Worm (Caenorhabditis elegans) whole organism, L4 larva: ENCODE measurements around the gene trxr-2.
A peak's percentile ranks its signal among the peaks of the same experiment; 100 is the strongest.

Source experiments
- F10B5.3 ChIP-seq: sonication (generic microtip); optimal IDR thresholded peaks from 2 replicates; lab custom pipeline; 2016; ENCODE audit warnings: mild to moderate bottlenecking, missing genetic modification characterization, missing compliant biosample characterization
- F26F4.8 ChIP-seq: fragments of 200-800 bp; sonication (Bioruptor generic); conservative IDR thresholded peaks from 2 replicates; pipeline ENCODE4 v1.3.6; 2022; ENCODE audit warnings: missing genetic modification characterization, missing compliant biosample characterization
- F44E2.7 ChIP-seq: fragments of 200-800 bp; sonication (Bioruptor generic); IDR thresholded peaks from 2 replicates; pipeline ENCODE4 v2.1.2; 2022; ENCODE audit warnings: missing genetic modification characterization, missing compliant biosample characterization
- F49E8.2 ChIP-seq: sonication (generic microtip); optimal IDR thresholded peaks from 2 replicates; lab custom pipeline; 2016; ENCODE audit warnings: missing compliant biosample characterization, mild to moderate bottlenecking, missing genetic modification characterization, borderline replicate concordance
- R02D3.7 ChIP-seq: fragments of 150-350 bp; sonication (generic microtip); optimal IDR thresholded peaks from 3 replicates; lab custom pipeline; 2014; ENCODE audit warnings: missing biosample characterization, missing genetic modification characterization
- Y105C5A.15 ChIP-seq: fragments of 200-800 bp; sonication (Bioruptor generic); IDR thresholded peaks from 2 replicates; pipeline ENCODE4 v1.3.6; 2022; ENCODE audit warnings: missing genetic modification characterization, missing compliant biosample characterization
- Y48G9A.11 ChIP-seq: fragments of 200-800 bp; sonication (Bioruptor generic); IDR thresholded peaks from 2 replicates; pipeline ENCODE4 v1.3.6; 2022; ENCODE audit warnings: missing genetic modification reagents, missing genetic modification characterization, missing compliant biosample characterization
- Y5F2A.4 ChIP-seq: fragments of 200-800 bp; sonication (Bioruptor generic); optimal IDR thresholded peaks from 2 replicates; lab custom pipeline; 2018; ENCODE audit warnings: mild to moderate bottlenecking, missing genetic modification characterization, missing compliant biosample characterization
- Y75B8A.6 ChIP-seq: fragments of 200-800 bp; sonication (Bioruptor generic); IDR thresholded peaks from 2 replicates; pipeline ENCODE4 v1.3.6; 2022; ENCODE audit warnings: missing genetic modification reagents, missing genetic modification characterization, missing compliant biosample characterization
- ama-1 ChIP-seq: fragments of 150-350 bp; optimal IDR thresholded peaks from 2 replicates; lab custom pipeline; 2014; ENCODE audit warnings: inconsistent platforms, mixed read lengths
- arid-1 ChIP-seq: fragments of 200-800 bp; sonication (Bioruptor generic); conservative IDR thresholded peaks from 2 replicates; pipeline ENCODE4 v1.3.6; 2022; ENCODE audit warnings: missing genetic modification reagents, missing genetic modification characterization, missing compliant biosample characterization
- ceh-28 ChIP-seq: fragments of 150-350 bp; optimal IDR thresholded peaks from 2 replicates; lab custom pipeline; 2014; ENCODE audit warnings: missing biosample characterization, missing genetic modification reagents, missing genetic modification characterization
- ceh-32 ChIP-seq: sonication (generic microtip); optimal IDR thresholded peaks from 2 replicates; lab custom pipeline; 2016; ENCODE audit warnings: mild to moderate bottlenecking, missing genetic modification characterization, missing compliant biosample characterization; ENCODE audit not compliant: poor library complexity
- ceh-44 ChIP-seq: fragments of 200-800 bp; sonication (Bioruptor generic); IDR thresholded peaks from 2 replicates; pipeline ENCODE4 v1.3.6; 2022; ENCODE audit warnings: missing genetic modification reagents, missing genetic modification characterization, missing compliant biosample characterization
- ceh-82 ChIP-seq: sonication (generic microtip); optimal IDR thresholded peaks from 2 replicates; lab custom pipeline; 2017; ENCODE audit warnings: missing biosample characterization, missing genetic modification characterization
- cey-2 ChIP-seq: sonication (generic microtip); optimal IDR thresholded peaks from 3 replicates; lab custom pipeline; 2017; ENCODE audit warnings: missing genetic modification characterization, mild to moderate bottlenecking, missing compliant biosample characterization, antibody characterized with exemption, borderline replicate concordance; ENCODE audit not compliant: insufficient read depth
- ctbp-1 ChIP-seq: fragments of 200-800 bp; sonication (Bioruptor generic); IDR thresholded peaks from 2 replicates; pipeline ENCODE4 v1.3.6; 2022; ENCODE audit warnings: missing genetic modification reagents, missing genetic modification characterization, missing compliant biosample characterization
- dpl-1 ChIP-seq: fragments of 150-350 bp; optimal IDR thresholded peaks from 2 replicates; lab custom pipeline; 2014; ENCODE audit warnings: missing biosample characterization, missing genetic modification reagents, missing genetic modification characterization
- dve-1 ChIP-seq: sonication (generic microtip); optimal IDR thresholded peaks from 2 replicates; lab custom pipeline; 2017; ENCODE audit warnings: antibody characterized with exemption, mild to moderate bottlenecking, missing genetic modification characterization, missing compliant biosample characterization; ENCODE audit not compliant: insufficient read depth
- hlh-11 ChIP-seq: fragments of 200-800 bp; sonication (Bioruptor generic); optimal IDR thresholded peaks from 2 replicates; lab custom pipeline; 2018; ENCODE audit warnings: mild to moderate bottlenecking, missing genetic modification characterization, missing compliant biosample characterization
- hlh-30 ChIP-seq: sonication (generic microtip); optimal IDR thresholded peaks from 2 replicates; lab custom pipeline; 2017; ENCODE audit warnings: antibody characterized with exemption, mild to moderate bottlenecking, missing genetic modification characterization, missing compliant biosample characterization; ENCODE audit not compliant: insufficient read depth
- jun-1 ChIP-seq: fragments of 150-350 bp; optimal IDR thresholded peaks from 2 replicates; lab custom pipeline; 2014; ENCODE audit warnings: missing biosample characterization, missing genetic modification reagents, missing genetic modification characterization
- lim-7 ChIP-seq: fragments of 200-800 bp; sonication (Bioruptor generic); IDR thresholded peaks from 2 replicates; pipeline ENCODE4 v1.3.6; 2022; ENCODE audit warnings: missing genetic modification characterization, missing compliant biosample characterization
- lin-1 ChIP-seq: fragments of 200-800 bp; sonication (Bioruptor generic); IDR thresholded peaks from 2 replicates; pipeline ENCODE4 v1.3.6; 2022; ENCODE audit warnings: missing genetic modification reagents, missing genetic modification characterization, missing compliant biosample characterization
- lin-13 ChIP-seq: fragments of 150-350 bp; optimal IDR thresholded peaks from 2 replicates; lab custom pipeline; 2014; ENCODE audit warnings: missing biosample characterization, missing genetic modification reagents, missing genetic modification characterization
- lin-15B ChIP-seq: fragments of 150-350 bp; sonication (generic microtip); optimal IDR thresholded peaks from 3 replicates; lab custom pipeline; 2014; ENCODE audit warnings: missing biosample characterization, missing genetic modification characterization
- lin-39 ChIP-seq: fragments of 150-350 bp; optimal IDR thresholded peaks from 2 replicates; lab custom pipeline; 2014; ENCODE audit warnings: missing biosample characterization, missing genetic modification reagents, missing genetic modification characterization
- madf-5 ChIP-seq, 2 experiments: fragments of 200-800 bp; sonication (Bioruptor generic); IDR thresholded peaks; 2 replicates each; pipeline ENCODE4 v1.3.6; 2022; ENCODE audit warnings: missing compliant biosample characterization in 2 of 2, missing genetic modification characterization in 2 of 2
- madf-9 ChIP-seq: fragments of 200-800 bp; sonication (Bioruptor generic); conservative IDR thresholded peaks from 2 replicates; pipeline ENCODE4 v1.3.6; 2022; ENCODE audit warnings: missing genetic modification reagents, missing genetic modification characterization, missing compliant biosample characterization
- mdl-1 ChIP-seq, 2 experiments: fragments of 150-350 bp in 1 of 2; sonication (generic microtip) in 1 of 2; optimal IDR thresholded peaks; 2 replicates each; lab custom pipeline; 2014 to 2017; ENCODE audit warnings: missing biosample characterization in 2 of 2, missing genetic modification characterization in 2 of 2
- mxl-3 ChIP-seq: fragments of 200-800 bp; sonication (Bioruptor generic); optimal IDR thresholded peaks from 2 replicates; lab custom pipeline; 2018; ENCODE audit warnings: mild to moderate bottlenecking, missing genetic modification characterization, missing compliant biosample characterization
- nhr-102 ChIP-seq: sonication (generic microtip); optimal IDR thresholded peaks from 2 replicates; lab custom pipeline; 2016; ENCODE audit warnings: mild to moderate bottlenecking, missing genetic modification characterization, moderate library complexity, missing compliant biosample characterization
- nhr-11 ChIP-seq: fragments of 150-350 bp; optimal IDR thresholded peaks from 2 replicates; lab custom pipeline; 2014; ENCODE audit warnings: missing biosample characterization, missing genetic modification characterization
- nhr-42 ChIP-seq: fragments of 200-800 bp; sonication (Bioruptor generic); IDR thresholded peaks from 2 replicates; pipeline ENCODE4 v1.3.6; 2022; ENCODE audit warnings: missing genetic modification characterization, missing compliant biosample characterization
- nhr-48 ChIP-seq: sonication (generic microtip); optimal IDR thresholded peaks from 2 replicates; lab custom pipeline; 2016; ENCODE audit warnings: mild to moderate bottlenecking, missing genetic modification characterization, missing compliant biosample characterization
- pqm-1 ChIP-seq: sonication (generic microtip); optimal IDR thresholded peaks from 2 replicates; lab custom pipeline; 2017; ENCODE audit warnings: missing biosample characterization, missing genetic modification characterization
- rbr-2 ChIP-seq: sonication (generic microtip); optimal IDR thresholded peaks from 2 replicates; lab custom pipeline; 2016; ENCODE audit warnings: missing genotype, missing genetic modification characterization, missing compliant biosample characterization
- saeg-2 ChIP-seq: fragments of 200-800 bp; sonication (Bioruptor generic); IDR thresholded peaks from 2 replicates; pipeline ENCODE4 v1.3.6; 2022; ENCODE audit warnings: missing genetic modification reagents, missing genetic modification characterization, missing compliant biosample characterization
- set-16 ChIP-seq: fragments of 200-800 bp; sonication (Bioruptor generic); IDR thresholded peaks from 2 replicates; pipeline ENCODE4 v1.3.6; 2022; ENCODE audit warnings: missing genetic modification reagents, missing genetic modification characterization, missing compliant biosample characterization
- skn-1 ChIP-seq: fragments of 150-350 bp; optimal IDR thresholded peaks from 2 replicates; lab custom pipeline; 2014; ENCODE audit warnings: missing biosample characterization, missing genetic modification characterization
- spr-1 ChIP-seq: sonication (generic microtip); optimal IDR thresholded peaks from 2 replicates; lab custom pipeline; 2016; ENCODE audit warnings: mild to moderate bottlenecking, missing genetic modification characterization, missing compliant biosample characterization
- spr-3 ChIP-seq: fragments of 200-800 bp; sonication (Bioruptor generic); optimal IDR thresholded peaks from 2 replicates; lab custom pipeline; 2018; ENCODE audit warnings: mild to moderate bottlenecking, missing genetic modification characterization, missing compliant biosample characterization
- tag-97 ChIP-seq: fragments of 200-800 bp; sonication (Bioruptor generic); IDR thresholded peaks from 2 replicates; pipeline ENCODE4 v1.3.6; 2022; ENCODE audit warnings: missing genetic modification characterization, missing compliant biosample characterization
- tra-1 ChIP-seq: fragments of 200-800 bp; sonication (Bioruptor generic); IDR thresholded peaks from 2 replicates; pipeline ENCODE4 v1.3.6; 2022; ENCODE audit warnings: missing genetic modification reagents, missing genetic modification characterization, missing compliant biosample characterization
- unc-39 ChIP-seq: sonication (generic microtip); optimal IDR thresholded peaks from 2 replicates; lab custom pipeline; 2017; ENCODE audit warnings: missing biosample characterization, missing genetic modification characterization
- zfp-2 ChIP-seq: sonication (generic microtip); optimal IDR thresholded peaks from 2 replicates; lab custom pipeline; 2016; ENCODE audit warnings: mild to moderate bottlenecking, missing genetic modification characterization, missing compliant biosample characterization
- zip-2 ChIP-seq: fragments of 150-350 bp; optimal IDR thresholded peaks from 2 replicates; lab custom pipeline; 2014; ENCODE audit warnings: missing biosample characterization, missing genetic modification characterization
- ztf-7 ChIP-seq: fragments of 150-350 bp; optimal IDR thresholded peaks from 2 replicates; lab custom pipeline; 2014; ENCODE audit warnings: missing biosample characterization, missing genetic modification characterization

Gene trxr-2

DNA sequence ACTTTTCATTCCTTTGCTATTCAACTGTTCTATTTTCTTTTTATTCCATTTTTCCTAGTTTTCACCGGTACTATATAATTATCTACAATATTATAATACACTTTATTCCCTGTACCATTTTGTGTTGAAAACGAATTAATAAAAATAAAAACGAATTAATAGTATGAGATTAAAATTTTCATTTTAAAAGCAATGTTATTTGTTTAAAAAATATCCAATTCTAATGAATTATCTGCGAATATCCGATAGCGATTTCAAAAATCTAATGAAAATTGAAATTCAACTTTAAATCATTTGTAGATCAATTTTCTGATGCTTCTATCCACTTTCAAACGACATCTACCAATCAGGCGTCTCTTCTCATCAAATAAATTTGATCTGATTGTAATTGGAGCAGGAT, at the start of gene trxr-2:
Gene trxr-2 (plus strand): TSS at position 301 of the 400 bp plus-strand sequence.
- TF ChIP-seq Y75B8A.6 (GFP tag; lab: Robert Waterston, UW): no peak
- no peak for TF ChIP-seq lin-39
- no peak for TF ChIP-seq lin-13 (GFP tag; lab: Kevin White, UChicago)
- TF ChIP-seq ceh-82: no peak
- no peak for TF ChIP-seq jun-1
- no peak for TF ChIP-seq madf-9 (GFP tag; lab: Robert Waterston, UW)
- TF ChIP-seq lin-15B (tag; lab: Kevin White, UChicago): no peak
- TF ChIP-seq zfp-2 (tag; lab: Kevin White, UChicago): no peak
- no peak for TF ChIP-seq madf-5 (GFP tag; IDR thresholded peaks at IDR 0.05; lab: Robert Waterston, UW)
- no peak for TF ChIP-seq lim-7 (GFP tag; lab: Robert Waterston, UW)
- no peak for TF ChIP-seq Y105C5A.15 (GFP tag; lab: Robert Waterston, UW)
- no peak for TF ChIP-seq zip-2 (tag; lab: Kevin White, UChicago)
- no peak for TF ChIP-seq Y48G9A.11 (GFP tag; lab: Robert Waterston, UW)
- no peak for TF ChIP-seq ama-1 (lab: Kevin White, UChicago)
- TF ChIP-seq, all 104 proteins: peak for 0

DNA sequence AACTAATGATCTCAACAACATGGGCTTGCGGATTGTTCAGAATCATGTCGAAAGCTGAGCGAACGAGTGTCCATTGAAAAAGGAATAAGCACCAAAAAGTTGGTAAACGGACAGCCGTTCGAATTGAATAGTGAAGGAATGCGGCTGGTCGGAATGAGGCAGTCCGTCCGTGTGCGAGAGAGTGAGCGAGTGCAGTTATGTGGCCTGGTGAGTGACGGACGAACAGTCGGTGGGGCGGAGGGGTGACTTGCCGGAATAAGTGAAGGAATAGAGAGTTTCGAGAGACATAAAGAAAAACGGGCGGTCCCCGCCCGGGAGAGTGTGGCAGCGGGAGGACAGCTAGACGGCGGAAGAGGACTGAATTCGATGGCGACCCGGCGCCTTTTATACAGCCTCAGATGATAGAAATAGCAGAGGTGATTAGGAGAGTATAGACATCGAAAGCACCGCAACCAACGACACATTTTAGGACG, 48.2 kb upstream of the trxr-2 start:
- TF ChIP-seq F26F4.8 (GFP tag; lab: Robert Waterston, UW): 0 out of 2 replicates have a peak, but pooled peaks have one; percentile 36
- TF ChIP-seq lin-1 (GFP tag; lab: Robert Waterston, UW): peak; percentile 95
- no peak for TF ChIP-seq Y5F2A.4
- peak; percentile 79 for TF ChIP-seq madf-9 (GFP tag; lab: Robert Waterston, UW)
- no peak for TF ChIP-seq R02D3.7 (tag; lab: Kevin White, UChicago)
- TF ChIP-seq mdl-1 (tag; optimal IDR thresholded peaks at IDR 0.05; lab: Kevin White, UChicago): peak; percentile 39 to 51
- TF ChIP-seq lin-15B (tag; lab: Kevin White, UChicago): no peak
- peak; percentile 82 for TF ChIP-seq tra-1 (GFP tag; lab: Robert Waterston, UW)
- no peak for TF ChIP-seq ceh-44
- peak; percentile 86 for TF ChIP-seq nhr-11 (tag; lab: Kevin White, UChicago)
- peak; percentile 78 for TF ChIP-seq pqm-1 (tag; lab: Kevin White, UChicago)
- peak; percentile 73 for TF ChIP-seq dve-1 (tag; lab: Kevin White, UChicago)
- TF ChIP-seq skn-1 (tag; lab: Kevin White, UChicago): no peak
- TF ChIP-seq F49E8.2: no peak
- no peak for TF ChIP-seq ceh-28 (tag; lab: Kevin White, UChicago)
- peak; percentile 47 for TF ChIP-seq hlh-30 (tag; lab: Kevin White, UChicago)
- TF ChIP-seq ceh-32 (tag; lab: Kevin White, UChicago): no peak
- TF ChIP-seq lim-7 (GFP tag; lab: Robert Waterston, UW): no peak
- TF ChIP-seq Y75B8A.6 (GFP tag; lab: Robert Waterston, UW): no peak
- TF ChIP-seq saeg-2 (GFP tag; lab: Robert Waterston, UW): peak; percentile 75; the same call in 1 of the 2 replicates
- peak; percentile 95 for TF ChIP-seq set-16 (GFP tag; lab: Robert Waterston, UW)
- TF ChIP-seq nhr-42 (GFP tag; lab: Robert Waterston, UW): peak; percentile 81
- TF ChIP-seq ztf-7 (tag; lab: Kevin White, UChicago): no peak
- peak; percentile 80 for TF ChIP-seq nhr-48 (tag; lab: Kevin White, UChicago)
- TF ChIP-seq tag-97 (GFP tag; lab: Robert Waterston, UW): no peak
- TF ChIP-seq F44E2.7: 0 out of 2 replicates have a peak, but pooled peaks have one; percentile 45
- TF ChIP-seq mxl-3 (GFP tag; lab: Kevin White, UChicago): peak; percentile 89
- no peak for TF ChIP-seq F10B5.3 (tag; lab: Kevin White, UChicago)
- TF ChIP-seq rbr-2 (tag; lab: Kevin White, UChicago): peak; percentile 49
- TF ChIP-seq nhr-102 (tag; lab: Kevin White, UChicago): peak; percentile 63
- peak; percentile 43 for TF ChIP-seq spr-1 (tag; lab: Kevin White, UChicago)
- TF ChIP-seq dpl-1 (GFP tag; lab: Kevin White, UChicago): peak; percentile 34
- TF ChIP-seq jun-1: peak; percentile 9
- no peak for TF ChIP-seq arid-1 (GFP tag; lab: Robert Waterston, UW)
- TF ChIP-seq ctbp-1: peak; percentile 22; the same call in 1 of the 2 replicates
- TF ChIP-seq zip-2 (tag; lab: Kevin White, UChicago): no peak
- no peak for TF ChIP-seq cey-2 (tag; lab: Kevin White, UChicago)
- no peak for TF ChIP-seq unc-39 (tag; lab: Kevin White, UChicago)
- TF ChIP-seq ceh-82: no peak
- peak; percentile 4 for TF ChIP-seq spr-3 (GFP tag; lab: Kevin White, UChicago)
- peak; percentile 96 for TF ChIP-seq hlh-11 (tag; lab: Kevin White, UChicago)
